Worm (Caenorhabditis elegans): Measurements from ENCODE around the gene F10C5.3.

The F10C5.3 gene

DNA sequence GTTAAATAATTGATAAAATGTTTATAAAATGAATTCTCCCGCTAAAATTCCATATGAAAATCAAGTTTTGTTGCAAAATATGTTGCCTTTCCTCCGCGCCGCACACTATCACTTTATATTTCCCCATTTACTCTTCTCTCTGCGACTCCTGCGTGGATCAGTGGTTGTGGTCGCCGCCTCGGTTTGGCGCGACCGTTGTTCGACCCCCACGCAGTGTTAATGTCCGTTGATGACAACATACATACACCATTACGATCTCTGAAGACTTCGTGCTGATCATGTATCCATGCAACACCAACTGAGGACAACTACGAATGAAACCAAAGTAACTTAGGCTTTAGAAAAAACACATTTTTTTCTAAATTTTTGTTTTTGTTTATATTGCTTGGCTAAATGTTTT is 18.9 kb downstream of the F10C5.3 start (continued):
- TF ChIP-seq nhr-12 (tag; optimal IDR thresholded peaks at IDR 0.05) (no peak), jun-1 (tag; optimal IDR thresholded peaks at IDR 0.05) (peak; percentile 73)

DNA sequence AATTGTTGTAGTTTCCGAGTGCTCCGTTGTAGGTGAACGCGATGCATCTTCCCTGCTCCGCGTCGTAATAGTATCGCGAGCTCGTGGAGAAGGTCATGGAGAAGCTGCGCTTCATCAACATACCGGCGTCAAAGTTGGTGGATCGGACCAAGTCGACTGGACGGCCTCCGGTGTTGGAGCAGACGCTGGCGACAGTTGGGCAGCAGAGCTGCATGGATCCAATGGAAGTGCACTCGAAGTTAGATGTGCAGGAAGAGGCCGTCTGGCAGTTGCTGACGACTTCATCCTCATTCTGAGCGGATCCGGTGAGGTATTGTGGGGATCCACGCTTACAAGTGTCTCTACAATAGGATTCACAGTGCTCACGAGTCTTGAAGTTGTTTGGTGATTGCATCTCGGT is 25.4 kb downstream of the F10C5.3 start:
- peak; percentile 3 for TF ChIP-seq nhr-85 (tag)
- TF ChIP-seq C16A3.4 (tag; optimal IDR thresholded peaks at IDR 0.05): no peak

DNA sequence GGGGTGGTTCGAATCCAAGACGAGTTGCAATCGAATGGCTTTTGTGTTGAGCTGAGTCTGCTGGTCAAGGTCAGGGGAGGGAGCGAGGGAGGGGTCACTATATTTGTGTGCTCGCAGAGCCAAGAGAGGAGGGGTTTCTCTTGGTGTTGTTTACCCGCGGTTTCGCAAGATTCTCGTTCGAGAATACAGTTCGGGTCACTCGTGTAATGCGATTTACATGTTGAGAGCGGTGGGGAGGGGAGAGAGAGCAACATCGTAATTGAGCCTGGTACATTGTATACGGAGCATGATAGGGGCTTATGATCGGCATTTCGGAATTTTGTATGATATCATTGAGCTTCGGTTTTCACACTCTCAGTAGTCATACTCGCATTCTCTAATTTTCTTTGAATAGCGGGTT is 28.4 kb downstream of the F10C5.3 start, which contains the start of gene F30H5.3:
TSS of gene F30H5.3 (minus strand) at position 101 of the 400 bp plus-strand sequence.
- TF ChIP-seq sox-4 (tag; optimal IDR thresholded peaks at IDR 0.05): no peak
- TF ChIP-seq ztf-11 (tag; optimal IDR thresholded peaks at IDR 0.05): no peak
- no peak for TF ChIP-seq egl-27 (tag; optimal IDR thresholded peaks at IDR 0.05)
- TF ChIP-seq nhr-85 (tag): no peak
- TF ChIP-seq lsy-2 (tag; optimal IDR thresholded peaks at IDR 0.05): no peak
- no peak for TF ChIP-seq zip-4 (GFP tag; optimal IDR thresholded peaks at IDR 0.05)
- no peak for TF ChIP-seq zag-1 (tag; optimal IDR thresholded peaks at IDR 0.05)
- TF ChIP-seq ets-5 (GFP tag; IDR thresholded peaks at IDR 0.05): 0 out of 2 replicates have a peak, but pooled peaks have one; percentile 56

ce11 chrIII:513360-513759 is 29.7 kb downstream of the F10C5.3 start:
- TF ChIP-seq alr-1 (tag; optimal IDR thresholded peaks at IDR 0.05; ENCODE audit: borderline replicate concordance): no peak
- no peak for TF ChIP-seq irx-1 (tag; optimal IDR thresholded peaks at IDR 0.05)
- TF ChIP-seq tlp-1 (tag; optimal IDR thresholded peaks at IDR 0.05): no peak
- TF ChIP-seq swsn-7 (tag; optimal IDR thresholded peaks at IDR 0.05): no peak
- TF ChIP-seq xbp-1 (tag; optimal IDR thresholded peaks at IDR 0.05): no peak
- no peak for TF ChIP-seq fkh-4 (tag; optimal IDR thresholded peaks at IDR 0.05; ENCODE audit: borderline replicate concordance)
- no peak for TF ChIP-seq ztf-4 (tag; optimal IDR thresholded peaks at IDR 0.05)
- no peak for TF ChIP-seq nhr-47 (tag; optimal IDR thresholded peaks at IDR 0.05)
- no peak for TF ChIP-seq skn-1 (tag; optimal IDR thresholded peaks at IDR 0.05)
- no peak for TF ChIP-seq snpc-4 (tag; optimal IDR thresholded peaks at IDR 0.05)
- TF ChIP-seq C04F5.9 (tag; optimal IDR thresholded peaks at IDR 0.05): no peak
- TF ChIP-seq lsy-2 (tag; optimal IDR thresholded peaks at IDR 0.05): no peak

DNA sequence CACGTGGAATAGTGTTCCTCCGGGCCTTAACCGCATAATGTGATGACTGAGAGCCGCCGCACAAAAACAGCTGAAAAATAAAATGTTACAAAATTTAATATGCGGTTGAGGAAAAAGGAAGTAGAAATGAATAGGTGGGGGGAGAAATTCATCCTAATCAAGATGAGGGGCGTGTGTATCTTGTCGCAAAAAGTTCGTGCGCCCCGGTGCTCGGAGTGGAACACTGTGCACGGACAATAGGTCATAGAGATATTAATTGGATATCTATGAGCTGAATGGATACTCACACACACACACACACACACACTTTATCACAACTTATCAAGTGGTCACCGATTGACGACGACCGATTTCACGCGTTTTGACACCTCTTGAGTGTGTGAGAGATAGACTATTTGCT is 40.3 kb downstream of the F10C5.3 start, which contains the start of gene T22F7.3:
TSS of gene T22F7.3 (minus strand) at position 101 of the 400 bp plus-strand sequence.
- no peak for TF ChIP-seq zag-1 (tag; optimal IDR thresholded peaks at IDR 0.05)
- TF ChIP-seq nhr-20 (tag; optimal IDR thresholded peaks at IDR 0.05): no peak
- TF ChIP-seq pqm-1 (tag; optimal IDR thresholded peaks at IDR 0.05): no peak
- TF ChIP-seq elt-2 (tag; optimal IDR thresholded peaks at IDR 0.05): no peak
- TF ChIP-seq mef-2 (tag; optimal IDR thresholded peaks at IDR 0.05): no peak
- TF ChIP-seq lsy-2 (tag; optimal IDR thresholded peaks at IDR 0.05): no peak
- no peak for TF ChIP-seq C34B4.2 (tag; optimal IDR thresholded peaks at IDR 0.05)
- no peak for TF ChIP-seq hpl-2 (GFP tag; optimal IDR thresholded peaks at IDR 0.05)
- no peak for TF ChIP-seq rnt-1 (tag; optimal IDR thresholded peaks at IDR 0.05)
- no peak for TF ChIP-seq efl-3 (GFP tag; optimal IDR thresholded peaks at IDR 0.05)
- TF ChIP-seq C16A3.4 (tag; optimal IDR thresholded peaks at IDR 0.05): no peak
- TF ChIP-seq jun-1 (tag; optimal IDR thresholded peaks at IDR 0.05): no peak
- no peak for TF ChIP-seq ceh-63 (GFP tag; optimal IDR thresholded peaks at IDR 0.05)
- TF ChIP-seq skn-1 (tag; optimal IDR thresholded peaks at IDR 0.05): no peak
- no peak for TF ChIP-seq pax-3 (tag; optimal IDR thresholded peaks at IDR 0.05)
- TF ChIP-seq lin-39 (tag; optimal IDR thresholded peaks at IDR 0.05): no peak
- no peak for TF ChIP-seq lin-15B (tag; optimal IDR thresholded peaks at IDR 0.05)
- TF ChIP-seq unc-30 (tag; optimal IDR thresholded peaks at IDR 0.05): no peak

All from whole organism, L1 larva.